Worm (Caenorhabditis elegans) whole organism, mixed stage, embryonic: Measurements from ENCODE around the gene srp-2.

Source experiments
- elt-1 ChIP-seq: sonication (generic microtip); optimal IDR thresholded peaks from 2 replicates; lab custom pipeline; 2017; ENCODE audit warnings: missing genetic modification characterization, mild to moderate bottlenecking, missing compliant biosample characterization, antibody characterized with exemption, moderate library complexity, borderline replicate concordance; ENCODE audit not compliant: insufficient read depth
- nhr-76 ChIP-seq: sonication (generic microtip); optimal IDR thresholded peaks from 2 replicates; lab custom pipeline; 2017; ENCODE audit warnings: missing biosample characterization, missing genetic modification characterization
- pha-4 ChIP-seq: fragments of 150-350 bp; optimal IDR thresholded peaks from 2 replicates; lab custom pipeline; 2018; ENCODE audit warnings: missing biosample characterization, missing genetic modification reagents, missing genetic modification characterization
- sem-2 ChIP-seq: fragments of 200-800 bp; sonication (Bioruptor generic); optimal IDR thresholded peaks from 2 replicates; lab custom pipeline; 2018; ENCODE audit warnings: mild to moderate bottlenecking, missing genetic modification characterization, missing compliant biosample characterization

ce11 chrV:774875-775359, 12.5 kb downstream of the srp-2 start, which contains the start of gene srbc-58:
- no peak for TF ChIP-seq elt-1
- no peak for TF ChIP-seq pha-4 (tag; lab: Kevin White, UChicago)
- no peak for TF ChIP-seq nhr-76 (tag; lab: Kevin White, UChicago)
- TF ChIP-seq sem-2: no peak
